Fruit fly (Drosophila melanogaster) whole organism, pupa: ENCODE data around the gene Or9a.

Experiments
- CG10348 ChIP-seq: fragments of 200-800 bp; sonication (Bioruptor generic); IDR thresholded peaks from 2 replicates; pipeline ENCODE4 v1.3.6; 2022; ENCODE audit warnings: missing biosample characterization, missing genetic modification characterization
- CG12605 ChIP-seq: fragments of 200-800 bp; sonication (Bioruptor generic); IDR thresholded peaks from 2 replicates; pipeline ENCODE4 v1.3.6; 2022; ENCODE audit warnings: missing biosample characterization, missing genetic modification characterization
- CG13204 ChIP-seq: fragments of 200-800 bp; sonication (Bioruptor generic); optimal IDR thresholded peaks from 2 replicates; lab custom pipeline; 2018; ENCODE audit warnings: missing biosample characterization, mild to moderate bottlenecking, missing genetic modification characterization, moderate library complexity
- CG14655 ChIP-seq: fragments of 200-800 bp; sonication (Bioruptor generic); optimal IDR thresholded peaks from 3 replicates; lab custom pipeline; 2017; ENCODE audit warnings: mild to moderate bottlenecking, missing biosample characterization, missing genetic modification reagents, missing genetic modification characterization
- CG15710 ChIP-seq: fragments of 200-800 bp; sonication (Bioruptor generic); optimal IDR thresholded peaks from 2 replicates; lab custom pipeline; 2018; ENCODE audit warnings: missing biosample characterization, mild to moderate bottlenecking, missing genetic modification characterization, moderate library complexity
- CG17806 ChIP-seq: fragments of 200-800 bp; sonication (Bioruptor generic); optimal IDR thresholded peaks from 2 replicates; lab custom pipeline; 2018; ENCODE audit warnings: missing biosample characterization, mild to moderate bottlenecking, missing genetic modification characterization, moderate library complexity
- CG32121 ChIP-seq: fragments of 200-800 bp; sonication (Bioruptor generic); IDR thresholded peaks from 2 replicates; pipeline ENCODE4 v1.3.6; 2022; ENCODE audit warnings: missing biosample characterization, missing genetic modification characterization
- CG34367 ChIP-seq: fragments of 200-800 bp; sonication (Bioruptor generic); optimal IDR thresholded peaks from 2 replicates; lab custom pipeline; 2018; ENCODE audit warnings: missing biosample characterization, mild to moderate bottlenecking, missing genetic modification characterization
- CG4496 ChIP-seq: fragments of 200-800 bp; sonication (Bioruptor generic); IDR thresholded peaks from 3 replicates; pipeline ENCODE4 v1.3.6; 2022; ENCODE audit warnings: missing biosample characterization, missing genetic modification characterization
- CG8159 ChIP-seq: fragments of 200-800 bp; sonication (Bioruptor generic); optimal IDR thresholded peaks from 3 replicates; lab custom pipeline; 2018; ENCODE audit warnings: missing biosample characterization, mild to moderate bottlenecking, missing genetic modification characterization, moderate library complexity
- CG8301 ChIP-seq: fragments of 200-800 bp; sonication (Bioruptor generic); optimal IDR thresholded peaks from 2 replicates; lab custom pipeline; 2018; ENCODE audit warnings: missing biosample characterization, mild to moderate bottlenecking, missing genetic modification characterization
- CG9948 ChIP-seq: fragments of 200-800 bp; sonication (Bioruptor generic); optimal IDR thresholded peaks from 2 replicates; lab custom pipeline; 2018; ENCODE audit warnings: missing biosample characterization, mild to moderate bottlenecking, missing genetic modification characterization, moderate library complexity
- D1 ChIP-seq: fragments of 200-800 bp; sonication (Bioruptor generic); optimal IDR thresholded peaks from 2 replicates; lab custom pipeline; 2018; ENCODE audit warnings: missing biosample characterization, mild to moderate bottlenecking, missing genetic modification characterization, moderate library complexity
- EcR ChIP-seq: fragments of 200-800 bp; sonication (Bioruptor generic); optimal IDR thresholded peaks from 3 replicates; lab custom pipeline; 2019; ENCODE audit warnings: missing biosample characterization, missing genetic modification characterization, mild to moderate bottlenecking, moderate library complexity, missing genetic modification reagents
- Ets98B ChIP-seq: fragments of 200-800 bp; sonication (Bioruptor generic); IDR thresholded peaks from 2 replicates; pipeline ENCODE4 v1.3.6; 2022; ENCODE audit warnings: missing biosample characterization, missing genetic modification characterization
- Pif1A ChIP-seq: fragments of 200-800 bp; sonication (Bioruptor generic); optimal IDR thresholded peaks from 3 replicates; lab custom pipeline; 2016; ENCODE audit warnings: missing biosample characterization, missing genetic modification characterization
- Pif1B ChIP-seq: fragments of 200-800 bp; sonication (Bioruptor generic); optimal IDR thresholded peaks from 3 replicates; lab custom pipeline; 2016; ENCODE audit warnings: missing biosample characterization, missing genetic modification characterization
- Snoo ChIP-seq: fragments of 200-800 bp; sonication (Bioruptor generic); optimal IDR thresholded peaks from 3 replicates; lab custom pipeline; 2017; ENCODE audit warnings: missing biosample characterization, mild to moderate bottlenecking, missing genetic modification characterization, inconsistent platforms
- fd96Ca ChIP-seq: fragments of 200-800 bp; sonication (Bioruptor generic); IDR thresholded peaks from 3 replicates; pipeline ENCODE4 v1.3.6; 2022; ENCODE audit warnings: missing biosample characterization, missing genetic modification characterization
- gl ChIP-seq: fragments of 200-800 bp; sonication (Bioruptor generic); optimal IDR thresholded peaks from 2 replicates; lab custom pipeline; 2018; ENCODE audit warnings: missing biosample characterization, mild to moderate bottlenecking, missing genetic modification characterization
- rn ChIP-seq: fragments of 200-800 bp; sonication (Bioruptor generic); IDR thresholded peaks from 2 replicates; pipeline ENCODE4 v1.3.6; 2022; ENCODE audit warnings: missing biosample characterization, missing genetic modification characterization

Or9a gene

DNA sequence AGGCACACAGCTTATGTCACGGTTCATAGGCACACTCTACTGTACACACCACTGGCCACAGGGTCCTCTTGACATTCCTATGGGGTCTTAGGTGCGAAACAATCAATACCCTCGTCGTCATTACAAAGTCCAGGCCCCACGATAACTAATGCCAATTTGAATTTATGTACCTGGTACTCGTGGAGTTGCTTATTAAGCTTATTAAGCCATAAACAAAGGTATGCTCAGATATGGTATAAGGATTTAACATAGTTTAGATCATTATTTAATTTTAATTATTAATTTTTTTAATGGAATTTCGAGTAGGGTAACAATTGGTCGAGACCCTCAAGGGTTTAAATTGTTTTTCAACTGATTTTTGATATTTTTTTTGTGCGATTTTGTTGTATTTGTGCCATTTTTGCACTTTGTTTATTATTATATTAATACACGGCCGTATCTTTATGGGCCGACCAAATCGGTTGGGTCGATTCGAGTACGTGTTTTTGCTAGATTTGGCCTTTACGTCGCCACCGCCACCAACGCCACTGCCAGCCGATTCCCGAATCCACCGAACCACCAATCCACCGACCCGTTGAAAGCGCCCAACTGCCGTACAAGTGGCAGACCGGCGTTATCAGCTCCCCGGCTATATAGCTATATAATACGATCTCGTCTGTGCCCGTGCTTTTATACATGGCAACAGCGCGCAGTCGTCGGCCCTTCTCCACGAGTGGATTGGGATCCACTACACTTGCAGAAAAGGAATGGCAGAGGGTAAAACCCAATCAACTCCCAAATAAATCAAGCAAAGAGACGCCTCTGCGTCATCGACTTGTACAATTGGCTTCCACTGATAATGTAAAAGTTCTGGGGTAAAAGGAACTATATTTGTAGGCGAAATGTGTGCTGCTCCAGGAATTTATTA lies 25.0 kb upstream of the Or9a start:
- TF ChIP-seq Pif1B (GFP tag; lab: Kevin White, UChicago) (no peak), CG13204 (GFP tag; lab: Kevin White, UChicago) (no peak), CG14655 (GFP tag; lab: Kevin White, UChicago) (no peak), CG8159 (tag; lab: Kevin White, UChicago) (no peak)
- TF ChIP-seq, all 21 proteins: peak for 0

- TF ChIP-seq CG10348 (GFP tag; lab: Robert Waterston, UW) (no peak), CG9948 (tag; lab: Kevin White, UChicago) (no peak), CG13204 (GFP tag; lab: Kevin White, UChicago) (no peak), fd96Ca (GFP tag; lab: Robert Waterston, UW) (no peak), CG17806 (tag; lab: Kevin White, UChicago) (no peak), gl (tag; lab: Kevin White, UChicago) (no peak), CG15710 (no peak), CG34367 (tag; lab: Kevin White, UChicago) (no peak), Pif1A (no peak), Snoo (tag; lab: Kevin White, UChicago) (no peak), Ets98B (no peak; the same call in 1 of the 2 replicates), EcR (peak; percentile 25), D1 (no peak), CG8159 (tag; lab: Kevin White, UChicago) (peak; percentile 2), Pif1B (GFP tag; lab: Kevin White, UChicago) (peak; percentile 8), CG14655 (GFP tag; lab: Kevin White, UChicago) (no peak), CG12605 (no peak), CG4496 (GFP tag; lab: Robert Waterston, UW) (no peak), CG8301 (tag; lab: Kevin White, UChicago) (peak; percentile 12), rn (GFP tag; lab: Robert Waterston, UW) (no peak), CG32121 (GFP tag; lab: Robert Waterston, UW) (no peak)
These were observed 19.2 kb upstream of the Or9a start, which contains the start of the genes CG2887 and PPP4R2r for dm6 chrX:10478443-10479368. TSS of gene CG2887 (minus strand) at chrX:10478493. TSS of gene PPP4R2r (plus strand) at chrX:10478838.

dm6 chrX:10474625-10475024 lies 15.1 kb upstream of the Or9a start, which contains the start of gene nocte:
TSS of gene nocte (minus strand) at chrX:10474675.
- TF ChIP-seq CG4496 (GFP tag; lab: Robert Waterston, UW), result 0 out of 3 replicates have a peak, but pooled peaks have one; percentile 16
- TF ChIP-seq CG32121 (GFP tag; lab: Robert Waterston, UW), result no peak

- TF ChIP-seq EcR (peak; percentile 87), CG17806 (tag; lab: Kevin White, UChicago) (no peak), rn (GFP tag; lab: Robert Waterston, UW) (no peak), D1 (no peak), CG13204 (GFP tag; lab: Kevin White, UChicago) (no peak)
- TF ChIP-seq, all 21 proteins: peak for 1
These were observed 14.7 kb upstream of the Or9a start for dm6 chrX:10474213-10474540.

DNA sequence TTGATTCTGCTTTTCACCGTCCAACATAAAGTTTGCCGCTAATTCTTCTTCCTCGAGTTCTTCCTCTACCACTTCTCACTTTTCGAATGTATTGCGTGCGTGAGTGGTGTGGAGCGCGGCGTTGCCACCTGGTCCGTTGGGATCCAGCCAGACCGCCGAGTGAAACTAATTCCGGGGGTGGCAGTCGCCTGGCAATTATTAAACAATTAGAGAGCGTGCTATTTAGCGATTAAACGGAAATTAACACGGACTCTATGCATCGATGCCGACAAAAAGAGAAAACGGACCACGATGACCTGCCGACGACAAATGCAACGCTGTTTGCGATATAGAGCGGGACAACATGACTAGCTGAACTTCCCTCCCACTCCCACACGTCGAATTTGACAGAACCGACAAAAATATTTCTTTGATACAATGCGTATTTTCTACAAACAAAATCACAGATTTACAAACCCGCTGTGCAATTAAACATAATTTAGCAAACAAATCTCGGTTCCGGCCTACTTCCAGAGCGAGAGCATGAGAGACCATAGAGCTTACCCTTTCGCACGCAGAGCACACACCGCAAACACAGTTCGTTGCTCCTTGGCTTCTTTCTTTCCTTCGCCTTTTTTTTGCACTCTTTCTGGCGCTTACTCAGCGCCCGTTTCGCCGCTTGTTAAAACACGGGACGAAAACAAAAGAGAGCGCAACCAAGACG lies 14.2 kb upstream of the Or9a start, which contains the start of gene CG2889:
Gene CG2889 (plus strand): TSS at position 429 of the 703 bp plus-strand sequence.
- TF ChIP-seq fd96Ca (GFP tag; lab: Robert Waterston, UW), result 0 out of 3 replicates have a peak, but pooled peaks have one; percentile 30
- TF ChIP-seq EcR, result peak; percentile 96
- no peak for TF ChIP-seq CG17806 (tag; lab: Kevin White, UChicago)

dm6 chrX:10472614-10473248 lies 13.3 kb upstream of the Or9a start:
- TF ChIP-seq D1 (no peak), CG10348 (GFP tag; lab: Robert Waterston, UW) (no peak), CG12605 (no peak), CG15710 (peak; percentile 10), CG17806 (tag; lab: Kevin White, UChicago) (no peak), CG32121 (GFP tag; lab: Robert Waterston, UW) (0 out of 2 replicates have a peak, but pooled peaks have one; percentile 22), Snoo (tag; lab: Kevin White, UChicago) (no peak), CG13204 (GFP tag; lab: Kevin White, UChicago) (peak; percentile 84), CG8301 (tag; lab: Kevin White, UChicago) (no peak), CG4496 (GFP tag; lab: Robert Waterston, UW) (no peak), rn (GFP tag; lab: Robert Waterston, UW) (no peak), Ets98B (0 out of 2 replicates have a peak, but pooled peaks have one; percentile 28), Pif1B (GFP tag; lab: Kevin White, UChicago) (no peak), Pif1A (no peak), CG8159 (tag; lab: Kevin White, UChicago) (no peak), CG9948 (tag; lab: Kevin White, UChicago) (no peak), CG34367 (tag; lab: Kevin White, UChicago) (no peak), CG14655 (GFP tag; lab: Kevin White, UChicago) (no peak), fd96Ca (GFP tag; lab: Robert Waterston, UW) (peak; percentile 67; the same call in 2 of the 3 replicates), EcR (peak; percentile 64), gl (tag; lab: Kevin White, UChicago) (no peak)
